Worm (Caenorhabditis elegans): ENCODE data around the gene F49C5.9.
A peak's percentile ranks its signal among the peaks of the same experiment; 100 is the strongest.

The F49C5.9 gene

ce11 chrII:12506511-12506910 lies 37.9 kb downstream of the F49C5.9 start:
- TF ChIP-seq flt-1 (GFP tag; IDR thresholded peaks at IDR 0.05), result no peak
- TF ChIP-seq klf-2 (GFP tag; conservative IDR thresholded peaks at IDR 0.05), result no peak
- TF ChIP-seq T22C8.4 (GFP tag; IDR thresholded peaks at IDR 0.05), result no peak
- TF ChIP-seq cog-1 (tag; optimal IDR thresholded peaks at IDR 0.05), result no peak
- TF ChIP-seq med-1 (GFP tag; optimal IDR thresholded peaks at IDR 0.05; ENCODE audit: insufficient read depth), result no peak
- TF ChIP-seq ref-1 (GFP tag; conservative IDR thresholded peaks at IDR 0.05), result no peak
- no peak for TF ChIP-seq ztf-23 (GFP tag; IDR thresholded peaks at IDR 0.05)
- TF ChIP-seq ztf-29 (GFP tag; IDR thresholded peaks at IDR 0.05), result no peak
- TF ChIP-seq tab-1 (GFP tag; IDR thresholded peaks at IDR 0.05), result no peak

- TF ChIP-seq ref-1 (GFP tag; conservative IDR thresholded peaks at IDR 0.05) (no peak), med-1 (GFP tag; optimal IDR thresholded peaks at IDR 0.05; ENCODE audit: insufficient read depth) (no peak), T22C8.4 (GFP tag; IDR thresholded peaks at IDR 0.05) (no peak), flt-1 (GFP tag; IDR thresholded peaks at IDR 0.05) (no peak), ztf-23 (GFP tag; IDR thresholded peaks at IDR 0.05) (no peak), klf-2 (GFP tag; conservative IDR thresholded peaks at IDR 0.05) (no peak), tab-1 (GFP tag; IDR thresholded peaks at IDR 0.05) (no peak), cog-1 (tag; optimal IDR thresholded peaks at IDR 0.05) (no peak), ztf-29 (GFP tag; IDR thresholded peaks at IDR 0.05) (no peak)
Measured at ce11 chrII:12502784-12503183, 41.6 kb downstream of the F49C5.9 start, which contains the start of gene ador-1. Gene ador-1 (minus strand): TSS chrII:12502884.

- TF ChIP-seq ztf-23 (GFP tag; IDR thresholded peaks at IDR 0.05) (no peak), med-1 (GFP tag; optimal IDR thresholded peaks at IDR 0.05; ENCODE audit: insufficient read depth) (no peak), flt-1 (GFP tag; IDR thresholded peaks at IDR 0.05) (no peak), T22C8.4 (GFP tag; IDR thresholded peaks at IDR 0.05) (no peak), ztf-29 (GFP tag; IDR thresholded peaks at IDR 0.05) (no peak), cog-1 (tag; optimal IDR thresholded peaks at IDR 0.05) (no peak), klf-2 (GFP tag; conservative IDR thresholded peaks at IDR 0.05) (no peak), ref-1 (GFP tag; conservative IDR thresholded peaks at IDR 0.05) (no peak), tab-1 (GFP tag; IDR thresholded peaks at IDR 0.05) (no peak)
Measured at ce11 chrII:12499969-12500368, 44.5 kb downstream of the F49C5.9 start.

ce11 chrII:12496981-12497380 lies 47.5 kb downstream of the F49C5.9 start, which contains the start of gene T21B4.3:
Gene T21B4.3 (minus strand): TSS chrII:12497081.
- TF ChIP-seq ztf-29 (GFP tag; IDR thresholded peaks at IDR 0.05) (no peak), med-1 (GFP tag; optimal IDR thresholded peaks at IDR 0.05; ENCODE audit: insufficient read depth) (no peak), ref-1 (GFP tag; conservative IDR thresholded peaks at IDR 0.05) (no peak), tab-1 (GFP tag; IDR thresholded peaks at IDR 0.05) (no peak), ztf-23 (GFP tag; IDR thresholded peaks at IDR 0.05) (no peak), klf-2 (GFP tag; conservative IDR thresholded peaks at IDR 0.05) (no peak), cog-1 (tag; optimal IDR thresholded peaks at IDR 0.05) (no peak), flt-1 (GFP tag; IDR thresholded peaks at IDR 0.05) (no peak), T22C8.4 (GFP tag; IDR thresholded peaks at IDR 0.05) (no peak)

ce11 chrII:12494556-12495131 lies 49.8 kb downstream of the F49C5.9 start, which contains the start of gene col-85:
Gene col-85 (minus strand): TSS chrII:12495095.
- TF ChIP-seq cog-1 (tag; optimal IDR thresholded peaks at IDR 0.05) (peak; percentile 83), ztf-29 (GFP tag; IDR thresholded peaks at IDR 0.05) (peak; percentile 100), klf-2 (GFP tag; conservative IDR thresholded peaks at IDR 0.05) (peak; percentile 98), flt-1 (GFP tag; IDR thresholded peaks at IDR 0.05) (peak; percentile 97), ref-1 (GFP tag; conservative IDR thresholded peaks at IDR 0.05) (peak; percentile 88), T22C8.4 (GFP tag; IDR thresholded peaks at IDR 0.05) (peak; percentile 96), ztf-23 (GFP tag; IDR thresholded peaks at IDR 0.05) (peak; percentile 98), tab-1 (GFP tag; IDR thresholded peaks at IDR 0.05) (peak; percentile 98), med-1 (GFP tag; optimal IDR thresholded peaks at IDR 0.05; ENCODE audit: insufficient read depth) (peak; percentile 73)

ce11 chrII:12494067-12494477 lies 50.4 kb downstream of the F49C5.9 start:
- TF ChIP-seq ztf-23 (GFP tag; IDR thresholded peaks at IDR 0.05) (no peak), klf-2 (GFP tag; conservative IDR thresholded peaks at IDR 0.05) (no peak), tab-1 (GFP tag; IDR thresholded peaks at IDR 0.05) (no peak), ref-1 (GFP tag; conservative IDR thresholded peaks at IDR 0.05) (no peak), med-1 (GFP tag; optimal IDR thresholded peaks at IDR 0.05; ENCODE audit: insufficient read depth) (no peak), T22C8.4 (GFP tag; IDR thresholded peaks at IDR 0.05) (no peak), cog-1 (tag; optimal IDR thresholded peaks at IDR 0.05) (no peak), flt-1 (GFP tag; IDR thresholded peaks at IDR 0.05) (no peak), ztf-29 (GFP tag; IDR thresholded peaks at IDR 0.05) (no peak)

Data from whole organism, midembryonic.